Worm (Caenorhabditis elegans) whole organism, young adult: ENCODE measurements around the gene ckb-3.

ENCODE experiments used
- T07F8.4 ChIP-seq: sonication (generic microtip); optimal IDR thresholded peaks from 2 replicates; lab custom pipeline; 2016; ENCODE audit warnings: mild to moderate bottlenecking, missing genetic modification characterization, moderate library complexity, missing compliant biosample characterization
- nfya-1 ChIP-seq: sonication (generic microtip); optimal IDR thresholded peaks from 2 replicates; lab custom pipeline; 2017; ENCODE audit warnings: antibody characterized with exemption, missing compliant biosample characterization, missing genetic modification characterization, borderline replicate concordance; ENCODE audit not compliant: insufficient read depth
- nhr-90 ChIP-seq: sonication (generic microtip); optimal IDR thresholded peaks from 2 replicates; lab custom pipeline; 2016; ENCODE audit warnings: missing genotype, mild to moderate bottlenecking, missing genetic modification characterization, missing compliant biosample characterization
- pha-4 ChIP-seq: fragments of 150-350 bp; sonication (generic microtip); optimal IDR thresholded peaks from 2 replicates; lab custom pipeline; 2014; ENCODE audit warnings: missing biosample characterization, missing genetic modification reagents, missing genetic modification characterization
- rpc-1 ChIP-seq, 2 experiments: fragments of 150-350 bp in 1 of 2; sonication (generic microtip) in 1 of 2; optimal IDR thresholded peaks; 2 replicates each; lab custom pipeline; 2014 to 2018; ENCODE audit warnings: missing biosample characterization in 1 of 2, missing genetic modification characterization in 1 of 2, missing genetic modification reagents in 1 of 2, missing genotype in 1 of 2

ce11 chrIII:4394496-4394895 lies 23.8 kb downstream of the ckb-3 start, which contains the start of gene R07E5.4:
- TF ChIP-seq T07F8.4 (tag; lab: Kevin White, UChicago) (no peak), rpc-1 (optimal IDR thresholded peaks at IDR 0.05; lab: Kevin White, UChicago) (no peak), rpc-1 (tag; optimal IDR thresholded peaks at IDR 0.05; lab: Kevin White, UChicago) (no peak), nfya-1 (tag; lab: Kevin White, UChicago) (no peak), nhr-90 (tag; lab: Kevin White, UChicago) (no peak), pha-4 (tag; lab: Kevin White, UChicago) (no peak)
